Worm (Caenorhabditis elegans) whole organism, mixed stage, embryonic: Measurements from ENCODE around the gene rml-4.

Experiments used
- blmp-1 ChIP-seq: fragments of 150-350 bp; optimal IDR thresholded peaks from 2 replicates; lab custom pipeline; 2014; ENCODE audit warnings: missing biosample characterization, missing genetic modification characterization
- snpc-4 ChIP-seq: fragments of 150-350 bp; optimal IDR thresholded peaks from 2 replicates; lab custom pipeline; 2014; ENCODE audit warnings: missing biosample characterization, missing genetic modification characterization

DNA sequence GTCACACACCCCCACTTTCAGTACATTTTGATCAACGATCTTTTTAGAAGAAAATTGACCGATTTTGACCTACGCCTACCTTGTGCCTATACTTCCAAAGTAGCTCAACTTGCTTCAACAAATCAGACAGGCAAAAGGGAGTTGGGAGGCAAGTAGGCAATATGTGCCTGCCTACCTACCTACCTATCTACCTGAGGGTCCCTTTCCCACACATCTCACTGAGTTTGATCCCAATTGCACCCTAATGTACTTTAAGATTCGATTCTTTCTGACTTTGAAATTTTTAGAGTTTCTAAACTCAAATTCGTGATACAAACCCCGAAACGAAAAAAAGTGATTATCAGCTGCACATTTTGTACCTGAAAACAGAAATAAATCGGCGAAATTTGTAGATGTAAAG, 27.2 kb upstream of the rml-4 start:
- TF ChIP-seq snpc-4 (tag; lab: Kevin White, UChicago) (no peak), blmp-1 (tag; lab: Kevin White, UChicago) (no peak)
